Fruit fly (Drosophila melanogaster) whole organism, embryonic: Measurements from ENCODE around the gene synr.
A peak's percentile ranks its signal among the peaks of the same experiment; 100 is the strongest.

Experiments
- Aef1 ChIP-seq: fragments of 200-800 bp; sonication (Bioruptor generic); IDR thresholded peaks from 3 replicates; pipeline ENCODE4 v1.3.6; 2022; ENCODE audit warnings: missing biosample characterization, missing genetic modification characterization
- Atf6 ChIP-seq: fragments of 200-800 bp; sonication (Bioruptor generic); IDR thresholded peaks from 2 replicates; pipeline ENCODE4 v1.3.6; 2022; ENCODE audit warnings: missing biosample characterization, missing genetic modification characterization
- CG10274 ChIP-seq: fragments of 200-800 bp; sonication (Bioruptor generic); optimal IDR thresholded peaks from 3 replicates; lab custom pipeline; 2017; ENCODE audit warnings: missing biosample characterization, mild to moderate bottlenecking, missing genetic modification characterization
- CG10543 ChIP-seq: fragments of 200-800 bp; sonication (Bioruptor generic); optimal IDR thresholded peaks from 3 replicates; lab custom pipeline; 2017; ENCODE audit warnings: missing biosample characterization, mild to moderate bottlenecking, missing genetic modification characterization, moderate library complexity
- CG10565 ChIP-seq: fragments of 200-800 bp; sonication (Bioruptor generic); optimal IDR thresholded peaks from 3 replicates; lab custom pipeline; 2016; ENCODE audit warnings: missing biosample characterization, mild to moderate bottlenecking, missing genetic modification characterization
- CG13624 ChIP-seq: fragments of 200-800 bp; sonication (Bioruptor generic); optimal IDR thresholded peaks from 2 replicates; lab custom pipeline; 2016; ENCODE audit warnings: missing biosample characterization, missing genetic modification characterization
- CG15011 ChIP-seq: fragments of 200-800 bp; sonication (Bioruptor generic); optimal IDR thresholded peaks from 3 replicates; lab custom pipeline; 2018; ENCODE audit warnings: missing biosample characterization, mild to moderate bottlenecking, missing genetic modification characterization
- CG1603 ChIP-seq: fragments of 200-800 bp; sonication (Bioruptor generic); optimal IDR thresholded peaks from 2 replicates; lab custom pipeline; 2019; ENCODE audit warnings: missing biosample characterization, mild to moderate bottlenecking, missing genetic modification characterization, moderate library complexity
- CG17912 ChIP-seq: fragments of 200-800 bp; sonication (Bioruptor generic); optimal IDR thresholded peaks from 2 replicates; lab custom pipeline; 2018; ENCODE audit warnings: missing biosample characterization, mild to moderate bottlenecking, missing genetic modification characterization
- CG18619 ChIP-seq: fragments of 200-800 bp; sonication (Bioruptor generic); optimal IDR thresholded peaks from 3 replicates; lab custom pipeline; 2017; ENCODE audit warnings: missing biosample characterization, mild to moderate bottlenecking, missing genetic modification characterization
- CG2889 ChIP-seq: fragments of 200-800 bp; sonication (Bioruptor generic); IDR thresholded peaks from 3 replicates; pipeline ENCODE4 v1.3.6; 2022; ENCODE audit warnings: missing biosample characterization, missing genetic modification characterization
- CG32767 ChIP-seq: fragments of 200-800 bp; sonication (Bioruptor generic); IDR thresholded peaks from 2 replicates; pipeline ENCODE4 v1.3.6; 2022; ENCODE audit warnings: missing biosample characterization, missing genetic modification characterization
- CG3407 ChIP-seq: fragments of 200-800 bp; sonication (Bioruptor generic); optimal IDR thresholded peaks from 2 replicates; lab custom pipeline; 2018; ENCODE audit warnings: missing biosample characterization, mild to moderate bottlenecking, missing genetic modification characterization
- CG34422 ChIP-seq: fragments of 200-800 bp; sonication (Bioruptor generic); IDR thresholded peaks from 3 replicates; pipeline ENCODE4 v1.3.6; 2022; ENCODE audit warnings: missing biosample characterization, missing genetic modification characterization
- CG4282 ChIP-seq: fragments of 200-800 bp; sonication (Bioruptor generic); optimal IDR thresholded peaks from 2 replicates; lab custom pipeline; 2016; ENCODE audit warnings: missing biosample characterization, missing genetic modification characterization
- CG4424 ChIP-seq: fragments of 200-800 bp; sonication (Bioruptor generic); optimal IDR thresholded peaks from 3 replicates; lab custom pipeline; 2016; ENCODE audit warnings: missing biosample characterization, missing genetic modification characterization
- CG4707 ChIP-seq: fragments of 200-800 bp; sonication (Bioruptor generic); optimal IDR thresholded peaks from 2 replicates; lab custom pipeline; 2018; ENCODE audit warnings: missing biosample characterization, mild to moderate bottlenecking, missing genetic modification characterization, moderate library complexity
- CG6254 ChIP-seq: fragments of 200-800 bp; sonication (Bioruptor generic); optimal IDR thresholded peaks from 3 replicates; lab custom pipeline; 2017; ENCODE audit warnings: mild to moderate bottlenecking, missing biosample characterization, missing genetic modification reagents, missing genetic modification characterization
- CG6272 ChIP-seq: fragments of 200-800 bp; sonication (Bioruptor generic); IDR thresholded peaks from 2 replicates; pipeline ENCODE4 v1.3.6; 2022; ENCODE audit warnings: missing biosample characterization, missing genetic modification characterization
- CG6765 ChIP-seq: fragments of 200-800 bp; sonication (Bioruptor generic); optimal IDR thresholded peaks from 3 replicates; lab custom pipeline; 2017; ENCODE audit warnings: missing biosample characterization, mild to moderate bottlenecking, missing genetic modification characterization
- CG8388 ChIP-seq: fragments of 200-800 bp; sonication (Bioruptor generic); optimal IDR thresholded peaks from 2 replicates; lab custom pipeline; 2019; ENCODE audit warnings: missing biosample characterization, mild to moderate bottlenecking, missing genetic modification characterization, moderate library complexity
- CG8944 ChIP-seq: fragments of 200-800 bp; sonication (Bioruptor generic); optimal IDR thresholded peaks from 3 replicates; lab custom pipeline; 2016; ENCODE audit warnings: missing biosample characterization, missing genetic modification characterization
- CG9817 ChIP-seq: fragments of 200-800 bp; sonication (Bioruptor generic); optimal IDR thresholded peaks from 2 replicates; lab custom pipeline; 2018; ENCODE audit warnings: missing biosample characterization, mild to moderate bottlenecking, missing genetic modification characterization, moderate library complexity
- CTCF ChIP-seq: fragments of 200-800 bp; sonication (Bioruptor generic); optimal IDR thresholded peaks from 2 replicates; lab custom pipeline; 2017; ENCODE audit warnings: missing biosample characterization, mild to moderate bottlenecking, missing genetic modification characterization, moderate library complexity
- Dek ChIP-seq: fragments of 200-800 bp; sonication (Bioruptor generic); optimal IDR thresholded peaks from 3 replicates; lab custom pipeline; 2019; ENCODE audit warnings: missing biosample characterization, mild to moderate bottlenecking, missing genetic modification characterization, moderate library complexity
- E2f1 ChIP-seq: fragments of 200-800 bp; sonication (Bioruptor generic); IDR thresholded peaks from 2 replicates; pipeline ENCODE4 v1.3.6; 2022; ENCODE audit warnings: missing biosample characterization, missing genetic modification characterization
- GATAe ChIP-seq: fragments of 200-800 bp; sonication (Bioruptor generic); conservative IDR thresholded peaks from 2 replicates; pipeline ENCODE4 v1.3.6; 2022; ENCODE audit warnings: missing biosample characterization, missing genetic modification characterization
- HLH54F ChIP-seq: fragments of 200-800 bp; sonication (Bioruptor generic); optimal IDR thresholded peaks from 3 replicates; lab custom pipeline; 2016; ENCODE audit warnings: missing biosample characterization, missing genetic modification characterization
- HLHmδ ChIP-seq: fragments of 200-800 bp; sonication (Bioruptor generic); optimal IDR thresholded peaks from 2 replicates; lab custom pipeline; 2018; ENCODE audit warnings: missing biosample characterization, mild to moderate bottlenecking, missing genetic modification characterization, moderate library complexity
- Hmr ChIP-seq: fragments of 200-800 bp; sonication (Bioruptor generic); optimal IDR thresholded peaks from 3 replicates; lab custom pipeline; 2017; ENCODE audit warnings: mild to moderate bottlenecking, missing biosample characterization, missing genetic modification reagents, missing genetic modification characterization
- Jarid2 ChIP-seq: fragments of 200-800 bp; sonication (Bioruptor generic); optimal IDR thresholded peaks from 3 replicates; lab custom pipeline; 2017; ENCODE audit warnings: mild to moderate bottlenecking, missing biosample characterization, missing genetic modification reagents, missing genetic modification characterization
- Nf-YA ChIP-seq: fragments of 200-800 bp; sonication (Bioruptor generic); IDR thresholded peaks from 2 replicates; pipeline ENCODE4 v1.3.6; 2022; ENCODE audit warnings: missing biosample characterization, missing genetic modification characterization
- Xrp1 ChIP-seq: fragments of 200-800 bp; sonication (Bioruptor generic); IDR thresholded peaks from 2 replicates; pipeline ENCODE4 v1.3.6; 2022; ENCODE audit warnings: missing biosample characterization, missing genetic modification characterization
- amos ChIP-seq: fragments of 200-800 bp; sonication (Bioruptor generic); IDR thresholded peaks from 2 replicates; pipeline ENCODE4 v1.3.6; 2022; ENCODE audit warnings: missing biosample characterization, missing genetic modification characterization; ENCODE audit not compliant: partially characterized antibody
- ato ChIP-seq: fragments of 200-800 bp; sonication (Bioruptor generic); IDR thresholded peaks from 2 replicates; pipeline ENCODE4 v1.3.6; 2022; ENCODE audit warnings: missing biosample characterization, missing genetic modification characterization; ENCODE audit not compliant: partially characterized antibody
- az2 ChIP-seq: fragments of 200-800 bp; sonication (Bioruptor generic); optimal IDR thresholded peaks from 3 replicates; lab custom pipeline; 2016; ENCODE audit warnings: missing biosample characterization, missing genetic modification characterization
- br ChIP-seq: fragments of >200 bp; optimal IDR thresholded peaks from 2 replicates; lab custom pipeline; 2017
- cato ChIP-seq: fragments of 200-800 bp; sonication (Bioruptor generic); optimal IDR thresholded peaks from 2 replicates; lab custom pipeline; 2016; ENCODE audit warnings: missing biosample characterization, missing genetic modification characterization, borderline replicate concordance
- crc ChIP-seq: fragments of 200-800 bp; sonication (Bioruptor generic); optimal IDR thresholded peaks from 2 replicates; lab custom pipeline; 2016; ENCODE audit warnings: missing biosample characterization, missing genetic modification characterization
- dmrt99B ChIP-seq: fragments of 200-800 bp; sonication (Bioruptor generic); optimal IDR thresholded peaks from 2 replicates; lab custom pipeline; 2018; ENCODE audit warnings: missing biosample characterization, mild to moderate bottlenecking, missing genetic modification characterization, moderate library complexity
- eyg ChIP-seq: fragments of 200-800 bp; sonication (Bioruptor generic); optimal IDR thresholded peaks from 3 replicates; lab custom pipeline; 2016; ENCODE audit warnings: missing biosample characterization, missing genetic modification characterization
- ftz-f1 ChIP-seq: fragments of 200-800 bp; sonication (Bioruptor generic); optimal IDR thresholded peaks from 2 replicates; lab custom pipeline; 2016; ENCODE audit warnings: missing biosample characterization, missing genetic modification characterization
- h ChIP-seq: fragments of >200 bp; optimal IDR thresholded peaks from 2 replicates; lab custom pipeline; 2017
- inv ChIP-seq: fragments of 200-800 bp; sonication (Bioruptor generic); IDR thresholded peaks from 2 replicates; pipeline ENCODE4 v1.3.6; 2022; ENCODE audit warnings: missing biosample characterization, missing genetic modification characterization; ENCODE audit not compliant: partially characterized antibody
- nmo ChIP-seq: fragments of 200-800 bp; sonication (Bioruptor generic); optimal IDR thresholded peaks from 2 replicates; lab custom pipeline; 2018; ENCODE audit warnings: missing biosample characterization, mild to moderate bottlenecking, missing genetic modification characterization, moderate library complexity
- rib ChIP-seq: fragments of 200-800 bp; sonication (Bioruptor generic); IDR thresholded peaks from 2 replicates; pipeline ENCODE4 v1.3.6; 2022; ENCODE audit warnings: missing biosample characterization, missing genetic modification characterization
- row ChIP-seq: fragments of 200-800 bp; sonication (Bioruptor generic); IDR thresholded peaks from 3 replicates; pipeline ENCODE4 v1.3.6; 2022; ENCODE audit warnings: missing biosample characterization, missing genetic modification characterization
- sima ChIP-seq: fragments of 200-800 bp; sonication (Bioruptor generic); optimal IDR thresholded peaks from 2 replicates; lab custom pipeline; 2016; ENCODE audit warnings: missing biosample characterization, missing genetic modification characterization
- ttk ChIP-seq: fragments of 200-800 bp; sonication (Bioruptor generic); IDR thresholded peaks from 2 replicates; pipeline ENCODE4 v2.1.2; 2022; ENCODE audit warnings: missing biosample characterization, missing genetic modification characterization
- tx ChIP-seq: fragments of 200-800 bp; sonication (Bioruptor generic); optimal IDR thresholded peaks from 2 replicates; lab custom pipeline; 2016; ENCODE audit warnings: missing biosample characterization, missing genetic modification characterization
- vnd ChIP-seq: fragments of 200-800 bp; sonication (Bioruptor generic); IDR thresholded peaks from 3 replicates; pipeline ENCODE4 v1.3.6; 2022; ENCODE audit warnings: missing biosample characterization, missing genetic modification characterization; ENCODE audit not compliant: partially characterized antibody
- vvl ChIP-seq: fragments of 200-800 bp; sonication (Bioruptor generic); IDR thresholded peaks from 2 replicates; pipeline ENCODE4 v1.3.6; 2022; ENCODE audit warnings: missing biosample characterization, missing genetic modification characterization

synr gene

DNA sequence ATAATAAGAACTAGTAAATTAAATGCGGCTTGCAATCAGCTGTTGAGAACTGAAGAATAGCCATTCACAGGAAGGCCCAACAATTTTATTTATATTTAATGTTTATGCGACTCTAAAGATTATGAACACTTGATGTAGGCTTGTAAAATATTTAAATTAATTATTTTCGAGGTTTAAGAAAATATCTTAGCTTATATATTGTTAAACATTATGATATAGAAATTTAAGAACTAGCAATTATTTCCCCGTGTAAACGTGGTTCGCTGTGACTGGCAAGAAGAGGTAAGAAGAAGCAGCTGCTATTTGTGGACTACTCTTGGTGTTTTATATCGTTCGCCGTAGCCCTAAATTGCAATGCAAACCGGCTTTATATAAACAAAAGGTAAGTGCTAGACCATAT, 2.8 kb downstream of the synr start, which contains the start of the genes mRpL24 and betaggt-I (continued):
- peak; percentile 94 for TF ChIP-seq Aef1
- peak; percentile 84 for TF ChIP-seq CG1603 (tag; lab: Kevin White, UChicago)
- TF ChIP-seq CG6254 (GFP tag; lab: Kevin White, UChicago): peak; percentile 86
- no peak for TF ChIP-seq h
- TF ChIP-seq ttk (GFP tag; lab: Robert Waterston, UW): peak; percentile 98
- TF ChIP-seq GATAe (GFP tag; lab: Robert Waterston, UW): peak; percentile 90
- TF ChIP-seq az2 (GFP tag; lab: Kevin White, UChicago): peak; percentile 94
- peak; percentile 99 for TF ChIP-seq vvl (GFP tag; lab: Robert Waterston, UW)
- TF ChIP-seq CG2889 (GFP tag; lab: Robert Waterston, UW): peak; percentile 95
- peak; percentile 92 for TF ChIP-seq rib (GFP tag; lab: Robert Waterston, UW)
- no peak for TF ChIP-seq sima (GFP tag; lab: Kevin White, UChicago)
- TF ChIP-seq CG17912 (GFP tag; lab: Kevin White, UChicago): peak; percentile 90
- TF ChIP-seq CG13624 (GFP tag; lab: Kevin White, UChicago): peak; percentile 64
- TF ChIP-seq HLH54F (GFP tag; lab: Kevin White, UChicago): peak; percentile 85
- TF ChIP-seq Atf6 (GFP tag; lab: Robert Waterston, UW): peak; percentile 96
- peak; percentile 90 for TF ChIP-seq Nf-YA
- TF ChIP-seq ftz-f1: peak; percentile 49
- peak; percentile 90 for TF ChIP-seq CG15011 (GFP tag; lab: Kevin White, UChicago)
- TF ChIP-seq Jarid2: peak; percentile 75
- peak; percentile 71 for TF ChIP-seq CG10565 (GFP tag; lab: Kevin White, UChicago)
- peak; percentile 92 for TF ChIP-seq CG3407
- TF ChIP-seq CTCF (GFP tag; lab: Kevin White, UChicago): no peak
- TF ChIP-seq CG10543 (GFP tag; lab: Kevin White, UChicago): peak; percentile 94
- no peak for TF ChIP-seq HLHmδ (GFP tag; lab: Kevin White, UChicago)
- peak; percentile 97 for TF ChIP-seq Dek
- TF ChIP-seq CG32767: peak; percentile 97
- peak; percentile 98 for TF ChIP-seq CG34422
- peak; percentile 97 for TF ChIP-seq Hmr
- peak; percentile 93 for TF ChIP-seq CG18619 (GFP tag; lab: Kevin White, UChicago)
- TF ChIP-seq CG4282 (GFP tag; lab: Kevin White, UChicago): no peak
- peak; percentile 99 for TF ChIP-seq Xrp1 (GFP tag; lab: Robert Waterston, UW)
- peak; percentile 92 for TF ChIP-seq CG6272
- TF ChIP-seq amos (GFP tag; lab: Robert Waterston, UW): no peak
- TF ChIP-seq inv (GFP tag; lab: Robert Waterston, UW): no peak
- TF ChIP-seq ato (GFP tag; lab: Robert Waterston, UW): no peak
- peak; percentile 98 for TF ChIP-seq CG9817 (tag; lab: Kevin White, UChicago)
- peak; percentile 75 for TF ChIP-seq CG8944 (GFP tag; lab: Kevin White, UChicago)
- peak; percentile 99 for TF ChIP-seq row (GFP tag; lab: Robert Waterston, UW)
- no peak for TF ChIP-seq vnd
- peak; percentile 83 for TF ChIP-seq CG4707 (GFP tag; lab: Kevin White, UChicago)
- TF ChIP-seq E2f1: peak; percentile 97
- peak; percentile 99 for TF ChIP-seq nmo (GFP tag; lab: Kevin White, UChicago)
- TF ChIP-seq tx (GFP tag; lab: Kevin White, UChicago): peak; percentile 74
- peak; percentile 89 for TF ChIP-seq cato (GFP tag; lab: Kevin White, UChicago)
- TF ChIP-seq dmrt99B (tag; lab: Kevin White, UChicago): peak; percentile 95
- peak; percentile 93 for TF ChIP-seq CG6765 (GFP tag; lab: Kevin White, UChicago)
- TF ChIP-seq CG8388 (GFP tag; lab: Kevin White, UChicago): peak; percentile 96
- TF ChIP-seq crc: no peak
- TF ChIP-seq CG4424: peak; percentile 95
- TF ChIP-seq eyg (GFP tag; lab: Kevin White, UChicago): no peak
- no peak for TF ChIP-seq br (lab: Kevin White, UChicago)
- TF ChIP-seq CG10274: peak; percentile 71
